Fruit fly (Drosophila melanogaster): Measurements from ENCODE around the gene CG32391.

- no peak for TF ChIP-seq CG8478 (optimal IDR thresholded peaks at IDR 0.05)
- no peak for TF ChIP-seq usp (GFP tag; optimal IDR thresholded peaks at IDR 0.05)
- peak in 1 of 2 experiments; percentile 4 for TF ChIP-seq EcR (GFP tag; optimal IDR thresholded peaks at IDR 0.05)
- no peak for TF ChIP-seq psq (optimal IDR thresholded peaks at IDR 0.05)
Observed at dm6 chr3L:7113010-7113409, 44.0 kb upstream of the CG32391 start.

Data from whole organism.